Fruit fly (Drosophila melanogaster): ENCODE results near the gene AIMP2.

- TF ChIP-seq Abd-B (GFP tag; optimal IDR thresholded peaks at IDR 0.05) (no peak), lola (GFP tag; optimal IDR thresholded peaks at IDR 0.05) (no peak), h (GFP tag; optimal IDR thresholded peaks at IDR 0.05) (no peak), psq (GFP tag; optimal IDR thresholded peaks at IDR 0.05) (no peak), ey (GFP tag; optimal IDR thresholded peaks at IDR 0.05) (peak; percentile 18), fru (GFP tag; optimal IDR thresholded peaks at IDR 0.05) (peak; percentile 32), Rel (GFP tag; optimal IDR thresholded peaks at IDR 0.05) (no peak), Rel (tag; optimal IDR thresholded peaks at IDR 0.05) (peak; percentile 89), dsf (GFP tag; optimal IDR thresholded peaks at IDR 0.05; ENCODE audit: borderline replicate concordance) (peak; percentile 21), br (GFP tag; optimal IDR thresholded peaks at IDR 0.05) (no peak), rgr (GFP tag; optimal IDR thresholded peaks at IDR 0.05) (peak; percentile 21), woc (GFP tag; optimal IDR thresholded peaks at IDR 0.05) (peak; percentile 19), Myc (optimal IDR thresholded peaks at IDR 0.05) (no peak)
Measured at dm6 chr3L:15565829-15566433, 17.5 kb upstream of the AIMP2 start, which contains the start of gene dop.
